Fruit fly (Drosophila melanogaster): ENCODE data around the gene CG32085.

The CG32085 gene

DNA sequence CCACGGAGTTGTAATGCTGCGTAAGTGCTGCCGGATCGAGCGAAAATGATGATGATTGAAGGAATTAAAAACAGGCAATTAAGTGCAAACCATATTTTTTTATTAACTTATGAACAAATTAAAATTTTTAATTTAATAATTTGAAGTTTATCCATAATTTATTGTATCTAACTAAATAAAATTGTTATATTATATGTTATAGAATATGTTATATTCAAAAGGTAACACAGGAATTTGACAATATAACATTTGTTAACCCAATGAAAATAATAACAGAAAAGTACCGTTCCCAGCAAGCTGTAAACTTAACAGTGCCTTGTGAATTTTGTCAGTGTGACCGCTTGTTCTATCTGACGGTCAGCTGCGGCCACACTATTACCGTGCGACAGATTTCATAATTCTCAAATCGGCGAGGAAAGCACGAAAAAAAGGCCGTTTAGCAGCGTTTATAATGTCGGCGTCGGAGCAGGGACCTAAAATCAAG, 28.5 kb upstream of the CG32085 start, which contains the start of the genes Ccdc56 and mtTFB1 (continued):
- TF ChIP-seq ab (GFP tag; optimal IDR thresholded peaks at IDR 0.05) (no peak), Hr39 (optimal IDR thresholded peaks at IDR 0.05) (no peak), CG6272 (GFP tag; IDR thresholded peaks at IDR 0.05) (no peak), CG11398 (GFP tag; optimal IDR thresholded peaks at IDR 0.05) (no peak), Oli (tag; optimal IDR thresholded peaks at IDR 0.05) (no peak), CG9437 (GFP tag; optimal IDR thresholded peaks at IDR 0.05) (no peak), CG3281 (GFP tag; optimal IDR thresholded peaks at IDR 0.05) (no peak), ara (GFP tag; IDR thresholded peaks at IDR 0.05) (no peak), peb (GFP tag; IDR thresholded peaks at IDR 0.05) (no peak), CG15601 (tag; optimal IDR thresholded peaks at IDR 0.05) (no peak), slbo (GFP tag; IDR thresholded peaks at IDR 0.05) (no peak), CG8281 (tag; optimal IDR thresholded peaks at IDR 0.05) (no peak), usp (GFP tag; optimal IDR thresholded peaks at IDR 0.05) (no peak), CoRest (tag; optimal IDR thresholded peaks at IDR 0.05) (peak; percentile 14), CG42726 (GFP tag; IDR thresholded peaks at IDR 0.05; ENCODE audit: partially characterized antibody) (no peak), Side (GFP tag; optimal IDR thresholded peaks at IDR 0.05) (no peak), CG9609 (GFP tag; optimal IDR thresholded peaks at IDR 0.05) (no peak), tgo (GFP tag; IDR thresholded peaks at IDR 0.05) (no peak), p53 (GFP tag; optimal IDR thresholded peaks at IDR 0.05) (no peak), CG9932 (GFP tag; IDR thresholded peaks at IDR 0.05) (no peak), eyg (GFP tag; optimal IDR thresholded peaks at IDR 0.05) (no peak), ems (GFP tag; optimal IDR thresholded peaks at IDR 0.05) (peak; percentile 37), E2f1 (GFP tag; IDR thresholded peaks at IDR 0.05) (no peak), nmo (GFP tag; optimal IDR thresholded peaks at IDR 0.05) (peak; percentile 29), gt (GFP tag; IDR thresholded peaks at IDR 0.05) (no peak), CG1529 (GFP tag; optimal IDR thresholded peaks at IDR 0.05) (no peak), H15 (GFP tag; IDR thresholded peaks at IDR 0.05) (no peak), CG16863 (GFP tag; optimal IDR thresholded peaks at IDR 0.05) (no peak), CG17361 (GFP tag; IDR thresholded peaks at IDR 0.05) (peak; percentile 46; the same call in 1 of the 3 replicates), CG6683 (GFP tag; optimal IDR thresholded peaks at IDR 0.05) (no peak), gem (tag; optimal IDR thresholded peaks at IDR 0.05) (no peak), zen (tag; optimal IDR thresholded peaks at IDR 0.05) (no peak), NC2α (GFP tag; optimal IDR thresholded peaks at IDR 0.05) (no peak), CG7745 (tag; optimal IDR thresholded peaks at IDR 0.05) (no peak), CG17612 (GFP tag; IDR thresholded peaks at IDR 0.05) (no peak), CG2120 (GFP tag; optimal IDR thresholded peaks at IDR 0.05) (peak; percentile 20), Pdp1 (GFP tag; optimal IDR thresholded peaks at IDR 0.05) (peak; percentile 11 to 83), HLH54F (GFP tag; optimal IDR thresholded peaks at IDR 0.05) (no peak), cas (GFP tag; IDR thresholded peaks at IDR 0.05) (no peak), CG31224 (GFP tag; IDR thresholded peaks at IDR 0.05) (no peak), wek (GFP tag; optimal IDR thresholded peaks at IDR 0.05) (no peak), CG15696 (tag; optimal IDR thresholded peaks at IDR 0.05) (no peak), Gug (GFP tag; IDR thresholded peaks at IDR 0.05) (no peak), salm (tag; optimal IDR thresholded peaks at IDR 0.05) (no peak), CG3065 (GFP tag; optimal IDR thresholded peaks at IDR 0.05) (no peak), Nf-YC (tag; optimal IDR thresholded peaks at IDR 0.05) (no peak), Myb (GFP tag; optimal IDR thresholded peaks at IDR 0.05) (peak; percentile 78), YL-1 (GFP tag; optimal IDR thresholded peaks at IDR 0.05) (no peak), sqz (GFP tag; optimal IDR thresholded peaks at IDR 0.05) (no peak), MBD-R2 (GFP tag; IDR thresholded peaks at IDR 0.05) (peak; percentile 65), CG33213 (GFP tag; optimal IDR thresholded peaks at IDR 0.05) (no peak), D (optimal IDR thresholded peaks at IDR 0.05) (no peak), D (GFP tag; optimal IDR thresholded peaks at IDR 0.05) (no peak)

All from whole organism, embryonic.